Fruit fly (Drosophila melanogaster) whole organism, embryonic: ENCODE measurements around the gene CG4465.

ENCODE experiments used
- ATbp ChIP-seq: fragments of 200-800 bp; sonication (Bioruptor generic); optimal IDR thresholded peaks from 2 replicates; lab custom pipeline; 2017; ENCODE audit warnings: missing biosample characterization, mild to moderate bottlenecking, missing genetic modification characterization, missing genetic modification reagents
- Atf3 ChIP-seq: fragments of 200-800 bp; sonication (Bioruptor generic); optimal IDR thresholded peaks from 3 replicates; lab custom pipeline; 2016; ENCODE audit warnings: missing biosample characterization, missing genetic modification characterization
- Atf6 ChIP-seq: fragments of 200-800 bp; sonication (Bioruptor generic); IDR thresholded peaks from 2 replicates; pipeline ENCODE4 v1.3.6; 2022; ENCODE audit warnings: missing biosample characterization, missing genetic modification characterization
- Bdp1 ChIP-seq: fragments of 200-800 bp; sonication (Bioruptor generic); optimal IDR thresholded peaks from 3 replicates; lab custom pipeline; 2016; ENCODE audit warnings: missing biosample characterization, missing genetic modification characterization
- CG10147 ChIP-seq: fragments of 200-800 bp; sonication (Bioruptor generic); optimal IDR thresholded peaks from 2 replicates; lab custom pipeline; 2019; ENCODE audit warnings: missing biosample characterization, mild to moderate bottlenecking, missing genetic modification characterization, moderate library complexity
- CG14014 ChIP-seq: fragments of 200-800 bp; sonication (Bioruptor generic); IDR thresholded peaks from 2 replicates; pipeline ENCODE4 v1.3.6; 2022; ENCODE audit warnings: missing biosample characterization, missing genetic modification characterization
- CG15514 ChIP-seq: fragments of 200-800 bp; sonication (Bioruptor generic); optimal IDR thresholded peaks from 3 replicates; lab custom pipeline; 2017; ENCODE audit warnings: missing biosample characterization, missing genetic modification characterization, mild to moderate bottlenecking, moderate library complexity, missing genetic modification reagents
- CG15696 ChIP-seq: fragments of 200-800 bp; sonication (Bioruptor generic); optimal IDR thresholded peaks from 2 replicates; lab custom pipeline; 2019; ENCODE audit warnings: missing biosample characterization, mild to moderate bottlenecking, missing genetic modification characterization, moderate library complexity
- CG17186 ChIP-seq: fragments of 200-800 bp; sonication (Bioruptor generic); optimal IDR thresholded peaks from 3 replicates; lab custom pipeline; 2017; ENCODE audit warnings: missing biosample characterization, missing genetic modification reagents, missing genetic modification characterization
- CG18764 ChIP-seq: fragments of 200-800 bp; sonication (Bioruptor generic); optimal IDR thresholded peaks from 3 replicates; lab custom pipeline; 2016; ENCODE audit warnings: missing biosample characterization, missing genetic modification characterization
- CG30020 ChIP-seq: fragments of 200-800 bp; optimal IDR thresholded peaks from 2 replicates; lab custom pipeline; 2019; ENCODE audit warnings: missing biosample characterization, mild to moderate bottlenecking, missing genetic modification characterization, moderate library complexity
- CG34376 ChIP-seq: fragments of 200-800 bp; sonication (Bioruptor generic); optimal IDR thresholded peaks from 2 replicates; lab custom pipeline; 2018; ENCODE audit warnings: missing biosample characterization, mild to moderate bottlenecking, missing genetic modification characterization
- CG3847 ChIP-seq: fragments of 200-800 bp; sonication (Bioruptor generic); IDR thresholded peaks from 2 replicates; pipeline ENCODE4 v1.3.6; 2022; ENCODE audit warnings: missing biosample characterization, missing genetic modification characterization
- Dad ChIP-seq: fragments of 200-800 bp; sonication (Bioruptor generic); optimal IDR thresholded peaks from 3 replicates; lab custom pipeline; 2016; ENCODE audit warnings: missing biosample characterization, missing genetic modification characterization
- Deaf1 ChIP-seq: fragments of 200-800 bp; optimal IDR thresholded peaks from 3 replicates; lab custom pipeline; 2019; ENCODE audit warnings: missing biosample characterization, mild to moderate bottlenecking, missing genetic modification characterization, moderate library complexity
- Eip74EF ChIP-seq, 2 experiments: fragments of 200-800 bp in 1 of 2; fragments of >200 bp in 1 of 2; sonication (Bioruptor generic) in 1 of 2; optimal IDR thresholded peaks; 2 replicates each; lab custom pipeline; 2017 to 2019; ENCODE audit warnings: missing biosample characterization in 2 of 2, missing genetic modification characterization in 2 of 2, mild to moderate bottlenecking in 1 of 2, moderate library complexity in 1 of 2
- Elba2 ChIP-seq: fragments of 200-800 bp; sonication (Bioruptor generic); optimal IDR thresholded peaks from 3 replicates; lab custom pipeline; 2016; ENCODE audit warnings: missing biosample characterization, missing genetic modification characterization
- Ets65A ChIP-seq: fragments of 200-800 bp; sonication (Bioruptor generic); peaks from one replicate; lab custom pipeline; 2016; ENCODE audit warnings: missing biosample characterization, missing genetic modification characterization
- HLH3B ChIP-seq: fragments of 200-800 bp; sonication (Bioruptor generic); IDR thresholded peaks from 2 replicates; pipeline ENCODE4 v1.3.6; 2022; ENCODE audit warnings: missing biosample characterization, missing genetic modification characterization
- Hr78 ChIP-seq, 2 experiments: fragments of 200-800 bp in 1 of 2; fragments of >200 bp in 1 of 2; sonication (Bioruptor generic) in 1 of 2; optimal IDR thresholded peaks; 2 replicates each; lab custom pipeline; 2017 to 2019; ENCODE audit warnings: missing biosample characterization in 2 of 2, missing genetic modification characterization in 2 of 2, mild to moderate bottlenecking in 1 of 2, moderate library complexity in 1 of 2
- MBD-R2 ChIP-seq: fragments of 200-800 bp; sonication (Bioruptor generic); IDR thresholded peaks from 2 replicates; pipeline ENCODE4 v1.3.6; 2022; ENCODE audit warnings: missing biosample characterization, missing genetic modification characterization
- Med ChIP-seq: fragments of 200-800 bp; sonication (Bioruptor generic); peaks from one replicate; lab custom pipeline; 2016; ENCODE audit warnings: missing biosample characterization, missing genetic modification characterization, mild to moderate bottlenecking, inconsistent platforms, moderate library complexity
- Nf-YA ChIP-seq: fragments of 200-800 bp; sonication (Bioruptor generic); IDR thresholded peaks from 2 replicates; pipeline ENCODE4 v1.3.6; 2022; ENCODE audit warnings: missing biosample characterization, missing genetic modification characterization
- Nf-YB ChIP-seq: fragments of 200-800 bp; sonication (Bioruptor generic); optimal IDR thresholded peaks from 3 replicates; lab custom pipeline; 2019; ENCODE audit warnings: missing biosample characterization, mild to moderate bottlenecking, missing genetic modification characterization, moderate library complexity
- Opbp ChIP-seq: fragments of 200-800 bp; sonication (Bioruptor generic); IDR thresholded peaks from 3 replicates; pipeline ENCODE4 v1.3.6; 2022; ENCODE audit warnings: missing biosample characterization, missing genetic modification characterization; ENCODE audit not compliant: partially characterized antibody
- Rfx ChIP-seq: fragments of 200-800 bp; sonication (Bioruptor generic); IDR thresholded peaks from 2 replicates; pipeline ENCODE4 v1.3.6; 2022; ENCODE audit warnings: missing biosample characterization, missing genetic modification characterization
- Side ChIP-seq: fragments of 200-800 bp; sonication (Bioruptor generic); optimal IDR thresholded peaks from 2 replicates; lab custom pipeline; 2016; ENCODE audit warnings: missing biosample characterization, missing genetic modification characterization
- Sin3A ChIP-seq: fragments of >200 bp; optimal IDR thresholded peaks from 2 replicates; lab custom pipeline; 2018
- YL-1 ChIP-seq: fragments of 200-800 bp; sonication (Bioruptor generic); optimal IDR thresholded peaks from 3 replicates; lab custom pipeline; 2017; ENCODE audit warnings: missing biosample characterization, mild to moderate bottlenecking, missing genetic modification characterization
- chinmo ChIP-seq: fragments of 200-800 bp; sonication (Bioruptor generic); IDR thresholded peaks from 4 replicates; pipeline ENCODE4 v1.3.6; 2022; ENCODE audit warnings: missing biosample characterization, missing genetic modification characterization; ENCODE audit not compliant: partially characterized antibody
- ci ChIP-seq: fragments of 200-800 bp; sonication (Bioruptor generic); IDR thresholded peaks from 3 replicates; pipeline ENCODE4 v1.3.6; 2022; ENCODE audit warnings: missing biosample characterization, missing genetic modification characterization
- cwo ChIP-seq: fragments of 200-800 bp; sonication (Bioruptor generic); optimal IDR thresholded peaks from 3 replicates; lab custom pipeline; 2017; ENCODE audit warnings: missing biosample characterization, missing genetic modification characterization, mild to moderate bottlenecking, moderate library complexity, missing genetic modification reagents
- da ChIP-seq: fragments of 200-800 bp; sonication (Bioruptor generic); optimal IDR thresholded peaks from 2 replicates; lab custom pipeline; 2016; ENCODE audit warnings: missing biosample characterization, missing genetic modification characterization
- dpn ChIP-seq, 2 experiments: fragments of 200-800 bp; sonication (Bioruptor generic); optimal IDR thresholded peaks; 3 replicates each; lab custom pipeline; 2016; ENCODE audit warnings: missing biosample characterization in 2 of 2, missing genetic modification characterization in 2 of 2
- exex ChIP-seq: fragments of 200-800 bp; sonication (Bioruptor generic); optimal IDR thresholded peaks from 4 replicates; lab custom pipeline; 2018; ENCODE audit warnings: missing biosample characterization, mild to moderate bottlenecking, missing genetic modification characterization, moderate library complexity
- gce ChIP-seq: fragments of 200-800 bp; sonication (Bioruptor generic); IDR thresholded peaks from 3 replicates; pipeline ENCODE4 v1.3.6; 2022; ENCODE audit warnings: missing biosample characterization, missing genetic modification characterization
- hbn ChIP-seq: fragments of 200-800 bp; sonication (Bioruptor generic); IDR thresholded peaks from 2 replicates; pipeline ENCODE4 v1.3.6; 2022; ENCODE audit warnings: missing biosample characterization, missing genetic modification characterization; ENCODE audit not compliant: partially characterized antibody
- hkb ChIP-seq, 2 experiments: fragments of 200-800 bp in 1 of 2; fragments of >200 bp in 1 of 2; sonication (Bioruptor generic) in 1 of 2; IDR thresholded peaks in 1 of 2; optimal IDR thresholded peaks in 1 of 2; 2 replicates each; pipeline versions ENCODE4 v1.3.6 to Lab custom; 2017 to 2022; ENCODE audit warnings: missing biosample characterization in 1 of 2, missing genetic modification characterization in 1 of 2
- mirr ChIP-seq: fragments of 200-800 bp; sonication (Bioruptor generic); optimal IDR thresholded peaks from 3 replicates; lab custom pipeline; 2018; ENCODE audit warnings: missing biosample characterization, mild to moderate bottlenecking, missing genetic modification characterization
- odd ChIP-seq: fragments of 200-800 bp; sonication (Bioruptor generic); optimal IDR thresholded peaks from 2 replicates; lab custom pipeline; 2017; ENCODE audit warnings: missing biosample characterization, mild to moderate bottlenecking, missing genetic modification characterization
- sd ChIP-seq: fragments of 200-800 bp; sonication (Bioruptor generic); optimal IDR thresholded peaks from 3 replicates; lab custom pipeline; 2018; ENCODE audit warnings: missing biosample characterization, mild to moderate bottlenecking, missing genetic modification characterization, moderate library complexity
- ssp ChIP-seq: fragments of 200-800 bp; sonication (Bioruptor generic); IDR thresholded peaks from 2 replicates; pipeline ENCODE4 v1.3.6; 2022; ENCODE audit warnings: missing biosample characterization, missing genetic modification characterization
- wek ChIP-seq: fragments of 200-800 bp; sonication (Bioruptor generic); optimal IDR thresholded peaks from 3 replicates; lab custom pipeline; 2018; ENCODE audit warnings: missing biosample characterization, mild to moderate bottlenecking, missing genetic modification characterization, moderate library complexity
- zen2 ChIP-seq: fragments of 200-800 bp; sonication (Bioruptor generic); IDR thresholded peaks from 3 replicates; pipeline ENCODE4 v1.3.6; 2022; ENCODE audit warnings: missing biosample characterization, missing genetic modification characterization; ENCODE audit not compliant: partially characterized antibody

The CG4465 gene

dm6 chr3R:19911030-19911429 is 6.6 kb downstream of the CG4465 start:
- no peak for TF ChIP-seq Atf6 (GFP tag; lab: Robert Waterston, UW)
- TF ChIP-seq MBD-R2 (GFP tag; lab: Robert Waterston, UW), result no peak
- no peak for TF ChIP-seq Nf-YB (GFP tag; lab: Kevin White, UChicago)
- TF ChIP-seq ssp, result no peak
- no peak for TF ChIP-seq CG14014 (GFP tag; lab: Robert Waterston, UW)
- TF ChIP-seq zen2 (GFP tag; lab: Robert Waterston, UW), result no peak
- TF ChIP-seq Ets65A (GFP tag; lab: Kevin White, UChicago), result peak; percentile 91
- no peak for TF ChIP-seq CG17186 (GFP tag; lab: Kevin White, UChicago)
- TF ChIP-seq Med (GFP tag; lab: Kevin White, UChicago), result peak; percentile 69
- no peak for TF ChIP-seq CG10147 (GFP tag; lab: Kevin White, UChicago)

dm6 chr3R:19910302-19911029 is 7.2 kb downstream of the CG4465 start:
- TF ChIP-seq Hr78 (GFP tag; optimal IDR thresholded peaks at IDR 0.05; lab: Kevin White, UChicago) (peak in 1 of 2 experiments; percentile 78), hkb (optimal IDR thresholded peaks at IDR 0.05; lab: Kevin White, UChicago) (no peak), hkb (GFP tag; IDR thresholded peaks at IDR 0.05; lab: Robert Waterston, UW) (0 out of 2 replicates have a peak, but pooled peaks have one; percentile 6), exex (tag; lab: Kevin White, UChicago) (peak; percentile 15), gce (GFP tag; lab: Robert Waterston, UW) (no peak), ATbp (peak; percentile 19), odd (no peak), CG34376 (GFP tag; lab: Kevin White, UChicago) (peak; percentile 25), Eip74EF (GFP tag; optimal IDR thresholded peaks at IDR 0.05; lab: Kevin White, UChicago) (peak in 1 of 2 experiments; percentile 34), Atf3 (GFP tag; lab: Kevin White, UChicago) (no peak)
- TF ChIP-seq, all 482 proteins: peak for 6

dm6 chr3R:19909541-19910182 is 8.0 kb downstream of the CG4465 start:
- peak; percentile 4 for TF ChIP-seq mirr (GFP tag; lab: Kevin White, UChicago)
- TF ChIP-seq Deaf1, result no peak
- TF ChIP-seq Elba2, result peak; percentile 76
- no peak for TF ChIP-seq CG15514
- 0 out of 4 replicates have a peak, but pooled peaks have one; percentile 13 for TF ChIP-seq chinmo
- TF ChIP-seq Med (GFP tag; lab: Kevin White, UChicago), result peak; percentile 22
- TF ChIP-seq wek (GFP tag; lab: Kevin White, UChicago), result no peak
- TF ChIP-seq Rfx, result 0 out of 2 replicates have a peak, but pooled peaks have one; percentile 17
- TF ChIP-seq Opbp, result peak; percentile 11; the same call in 1 of the 3 replicates
- 0 out of 2 replicates have a peak, but pooled peaks have one; percentile 7 for TF ChIP-seq Nf-YA
- TF ChIP-seq ci, result peak; percentile 63; the same call in 1 of the 3 replicates
- peak; percentile 73 for TF ChIP-seq exex (tag; lab: Kevin White, UChicago)
- peak; percentile 76 for TF ChIP-seq sd (tag; lab: Kevin White, UChicago)

DNA sequence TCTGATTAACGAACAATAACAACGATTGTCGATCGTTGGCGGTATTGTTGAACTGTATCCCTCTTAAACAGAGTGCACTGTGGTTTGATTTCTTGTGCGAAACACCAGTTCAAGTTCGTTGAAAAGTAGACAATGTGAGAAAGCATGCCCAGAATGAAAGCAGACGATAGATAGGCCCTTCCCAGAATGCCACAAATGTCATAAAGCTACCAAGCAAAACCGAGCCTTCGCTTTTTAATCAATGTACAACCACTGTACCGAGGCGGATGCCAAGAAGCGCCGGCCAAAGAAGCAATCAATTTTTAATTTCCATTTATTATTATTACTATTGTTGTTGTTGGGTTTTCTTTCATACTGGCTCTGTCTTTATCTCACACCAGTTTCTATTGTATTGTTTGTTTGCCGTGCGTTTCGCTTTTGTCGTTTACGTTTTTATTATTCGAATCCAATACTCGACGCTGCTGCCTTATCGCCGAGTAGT is 8.7 kb downstream of the CG4465 start:
- TF ChIP-seq CG15696 (no peak), HLH3B (GFP tag; lab: Robert Waterston, UW) (peak; percentile 87), CG3847 (GFP tag; lab: Robert Waterston, UW) (peak; percentile 78), Side (GFP tag; lab: Kevin White, UChicago) (peak; percentile 53), CG18764 (GFP tag; lab: Kevin White, UChicago) (peak; percentile 70), cwo (GFP tag; lab: Kevin White, UChicago) (peak; percentile 79), hbn (GFP tag; lab: Robert Waterston, UW) (no peak), Sin3A (lab: Kevin White, UChicago) (no peak), CG30020 (tag; lab: Kevin White, UChicago) (no peak), da (GFP tag; lab: Kevin White, UChicago) (peak; percentile 58), dpn (GFP tag; optimal IDR thresholded peaks at IDR 0.05; lab: Kevin White, UChicago) (peak; percentile 81 to 91), Bdp1 (GFP tag; lab: Kevin White, UChicago) (peak; percentile 73), Dad (GFP tag; lab: Kevin White, UChicago) (peak; percentile 74), YL-1 (no peak)
